Fruit fly (Drosophila melanogaster) whole organism, pupa: ENCODE measurements around the gene CG5853.

ENCODE experiments used
- CG10348 ChIP-seq: fragments of 200-800 bp; sonication (Bioruptor generic); IDR thresholded peaks from 2 replicates; pipeline ENCODE4 v1.3.6; 2022; ENCODE audit warnings: missing biosample characterization, missing genetic modification characterization
- CG4496 ChIP-seq: fragments of 200-800 bp; sonication (Bioruptor generic); IDR thresholded peaks from 3 replicates; pipeline ENCODE4 v1.3.6; 2022; ENCODE audit warnings: missing biosample characterization, missing genetic modification characterization
- EcR ChIP-seq: fragments of 200-800 bp; sonication (Bioruptor generic); optimal IDR thresholded peaks from 3 replicates; lab custom pipeline; 2019; ENCODE audit warnings: missing biosample characterization, missing genetic modification characterization, mild to moderate bottlenecking, moderate library complexity, missing genetic modification reagents
- Snoo ChIP-seq: fragments of 200-800 bp; sonication (Bioruptor generic); optimal IDR thresholded peaks from 3 replicates; lab custom pipeline; 2017; ENCODE audit warnings: missing biosample characterization, mild to moderate bottlenecking, missing genetic modification characterization, inconsistent platforms
- gl ChIP-seq: fragments of 200-800 bp; sonication (Bioruptor generic); optimal IDR thresholded peaks from 2 replicates; lab custom pipeline; 2018; ENCODE audit warnings: missing biosample characterization, mild to moderate bottlenecking, missing genetic modification characterization

dm6 chr2L:9906641-9907040 is 40.8 kb downstream of the CG5853 start:
- TF ChIP-seq CG10348: no peak
- no peak for TF ChIP-seq Snoo (tag; lab: Kevin White, UChicago)
- TF ChIP-seq CG4496 (GFP tag; lab: Robert Waterston, UW): peak; percentile 78
- TF ChIP-seq gl: peak; percentile 21
- TF ChIP-seq EcR (GFP tag; lab: Kevin White, UChicago): no peak
